Worm (Caenorhabditis elegans): ENCODE measurements around the gene mdt-17.

The mdt-17 gene

DNA sequence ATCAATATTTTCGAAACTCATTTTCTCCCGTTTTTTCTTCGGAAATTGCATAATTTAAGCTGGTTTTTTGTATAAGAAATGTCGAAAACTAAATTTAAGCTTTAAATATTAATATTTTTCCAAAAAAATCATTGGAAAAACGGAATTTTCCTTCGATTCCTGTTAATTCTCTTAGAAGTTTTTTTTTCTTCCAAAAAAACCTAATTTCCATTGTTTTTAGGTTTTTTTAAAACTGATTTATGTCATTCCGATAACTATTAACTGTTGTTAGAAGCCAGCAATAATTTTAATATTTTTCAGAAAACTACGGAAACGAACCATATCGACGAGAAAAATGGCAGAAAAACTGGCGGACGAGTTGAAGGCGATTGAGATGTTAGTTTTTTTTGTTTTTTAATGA is 65.7 kb downstream of the mdt-17 start, which contains the start of gene fbxa-114:
Gene fbxa-114 (plus strand): TSS at position 301 of the 400 bp plus-strand sequence.
- TF ChIP-seq nhr-11 (tag; optimal IDR thresholded peaks at IDR 0.05): no peak
- TF ChIP-seq nhr-85 (tag): peak; percentile 7
- no peak for TF ChIP-seq aha-1 (tag; optimal IDR thresholded peaks at IDR 0.05)
- TF ChIP-seq hpl-2 (GFP tag; optimal IDR thresholded peaks at IDR 0.05): no peak
- TF ChIP-seq ztf-4 (tag; optimal IDR thresholded peaks at IDR 0.05): no peak
- no peak for TF ChIP-seq F16B12.6 (tag; optimal IDR thresholded peaks at IDR 0.05)
- no peak for TF ChIP-seq hlh-4 (tag; optimal IDR thresholded peaks at IDR 0.05)

All from whole organism, L1 larva.